Fruit fly (Drosophila melanogaster) whole organism, embryonic: ENCODE results near the gene dwg.

Experiments
- Adf1 ChIP-seq: fragments of 200-800 bp; sonication (Bioruptor generic); IDR thresholded peaks from 2 replicates; pipeline ENCODE4 v1.3.6; 2022; ENCODE audit warnings: missing biosample characterization, missing genetic modification characterization
- Bgb ChIP-seq: fragments of 200-800 bp; sonication (Bioruptor generic); IDR thresholded peaks from 2 replicates; pipeline ENCODE4 v1.3.6; 2022; ENCODE audit warnings: missing biosample characterization, missing genetic modification characterization; ENCODE audit not compliant: partially characterized antibody
- Blimp-1 ChIP-seq: fragments of 200-800 bp; sonication (Bioruptor generic); optimal IDR thresholded peaks from 3 replicates; lab custom pipeline; 2018; ENCODE audit warnings: missing biosample characterization, missing genetic modification characterization, mild to moderate bottlenecking, moderate library complexity, missing genetic modification reagents
- C15 ChIP-seq: fragments of 200-800 bp; sonication (Bioruptor generic); IDR thresholded peaks from 3 replicates; pipeline ENCODE4 v1.3.6; 2022; ENCODE audit warnings: missing biosample characterization, missing genetic modification characterization
- CG10565 ChIP-seq: fragments of 200-800 bp; sonication (Bioruptor generic); optimal IDR thresholded peaks from 3 replicates; lab custom pipeline; 2016; ENCODE audit warnings: missing biosample characterization, mild to moderate bottlenecking, missing genetic modification characterization
- CG1233 ChIP-seq: fragments of 200-800 bp; sonication (Bioruptor generic); optimal IDR thresholded peaks from 4 replicates; lab custom pipeline; 2018; ENCODE audit warnings: missing biosample characterization, mild to moderate bottlenecking, missing genetic modification characterization
- CG12391 ChIP-seq: fragments of 200-800 bp; sonication (Bioruptor generic); optimal IDR thresholded peaks from 3 replicates; lab custom pipeline; 2018; ENCODE audit warnings: missing biosample characterization, mild to moderate bottlenecking, missing genetic modification characterization, moderate library complexity
- CG12769 ChIP-seq: fragments of 200-800 bp; sonication (Bioruptor generic); optimal IDR thresholded peaks from 2 replicates; lab custom pipeline; 2019; ENCODE audit warnings: missing biosample characterization, mild to moderate bottlenecking, missing genetic modification characterization, moderate library complexity
- CG12942 ChIP-seq: fragments of 200-800 bp; sonication (Bioruptor generic); optimal IDR thresholded peaks from 3 replicates; lab custom pipeline; 2016; ENCODE audit warnings: missing biosample characterization, missing genetic modification characterization
- CG17359 ChIP-seq: fragments of 200-800 bp; sonication (Bioruptor generic); optimal IDR thresholded peaks from 3 replicates; lab custom pipeline; 2018; ENCODE audit warnings: missing biosample characterization, mild to moderate bottlenecking, missing genetic modification characterization, moderate library complexity
- CG17612 ChIP-seq: fragments of 200-800 bp; sonication (Bioruptor generic); IDR thresholded peaks from 2 replicates; pipeline ENCODE4 v1.3.6; 2022; ENCODE audit warnings: missing biosample characterization, missing genetic modification characterization
- CG17802 ChIP-seq: fragments of 200-800 bp; sonication (Bioruptor generic); optimal IDR thresholded peaks from 2 replicates; lab custom pipeline; 2018; ENCODE audit warnings: missing biosample characterization, mild to moderate bottlenecking, missing genetic modification characterization, moderate library complexity
- CG18011 ChIP-seq: fragments of 200-800 bp; sonication (Bioruptor generic); optimal IDR thresholded peaks from 2 replicates; lab custom pipeline; 2017; ENCODE audit warnings: missing biosample characterization, missing genetic modification characterization, mild to moderate bottlenecking, moderate library complexity, missing genotype
- CG18619 ChIP-seq: fragments of 200-800 bp; sonication (Bioruptor generic); optimal IDR thresholded peaks from 3 replicates; lab custom pipeline; 2017; ENCODE audit warnings: missing biosample characterization, mild to moderate bottlenecking, missing genetic modification characterization
- CG31365 ChIP-seq: fragments of 200-800 bp; sonication (Bioruptor generic); optimal IDR thresholded peaks from 2 replicates; lab custom pipeline; 2018; ENCODE audit warnings: missing biosample characterization, mild to moderate bottlenecking, missing genetic modification characterization
- CG31388 ChIP-seq: fragments of 200-800 bp; sonication (Bioruptor generic); optimal IDR thresholded peaks from 2 replicates; lab custom pipeline; 2016; ENCODE audit warnings: missing biosample characterization, missing genetic modification characterization
- CG3163 ChIP-seq: fragments of 200-800 bp; sonication (Bioruptor generic); optimal IDR thresholded peaks from 3 replicates; lab custom pipeline; 2016; ENCODE audit warnings: missing biosample characterization, missing genetic modification characterization
- CG32767 ChIP-seq: fragments of 200-800 bp; sonication (Bioruptor generic); IDR thresholded peaks from 2 replicates; pipeline ENCODE4 v1.3.6; 2022; ENCODE audit warnings: missing biosample characterization, missing genetic modification characterization
- CG33557 ChIP-seq: fragments of 200-800 bp; sonication (Bioruptor generic); optimal IDR thresholded peaks from 2 replicates; lab custom pipeline; 2019; ENCODE audit warnings: missing biosample characterization, mild to moderate bottlenecking, missing genetic modification characterization, moderate library complexity
- CG34376 ChIP-seq: fragments of 200-800 bp; sonication (Bioruptor generic); optimal IDR thresholded peaks from 2 replicates; lab custom pipeline; 2018; ENCODE audit warnings: missing biosample characterization, mild to moderate bottlenecking, missing genetic modification characterization
- CG6689 ChIP-seq: fragments of 200-800 bp; sonication (Bioruptor generic); IDR thresholded peaks from 2 replicates; pipeline ENCODE4 v1.3.6; 2022; ENCODE audit warnings: missing biosample characterization, missing genetic modification characterization
- CG7357 ChIP-seq: fragments of 200-800 bp; sonication (Bioruptor generic); IDR thresholded peaks from 3 replicates; pipeline ENCODE4 v1.3.6; 2022; ENCODE audit warnings: missing biosample characterization, missing genetic modification characterization
- CG7556 ChIP-seq: fragments of 200-800 bp; sonication (Bioruptor generic); optimal IDR thresholded peaks from 2 replicates; lab custom pipeline; 2017; ENCODE audit warnings: missing biosample characterization, mild to moderate bottlenecking, missing genetic modification characterization
- CG8765 ChIP-seq: fragments of 200-800 bp; sonication (Bioruptor generic); IDR thresholded peaks from 2 replicates; pipeline ENCODE4 v1.3.6; 2022; ENCODE audit warnings: missing biosample characterization, missing genetic modification characterization
- D19A ChIP-seq: fragments of 200-800 bp; optimal IDR thresholded peaks from 3 replicates; lab custom pipeline; 2019; ENCODE audit warnings: missing biosample characterization, mild to moderate bottlenecking, missing genetic modification characterization, moderate library complexity
- Ets97D ChIP-seq: fragments of 200-800 bp; sonication (Bioruptor generic); optimal IDR thresholded peaks from 3 replicates; lab custom pipeline; 2016; ENCODE audit warnings: missing biosample characterization, missing genetic modification characterization
- Hr3 ChIP-seq: fragments of 200-800 bp; sonication (Bioruptor generic); optimal IDR thresholded peaks from 3 replicates; lab custom pipeline; 2016; ENCODE audit warnings: missing biosample characterization, missing genetic modification characterization
- Hsf ChIP-seq: fragments of 200-800 bp; sonication (Bioruptor generic); optimal IDR thresholded peaks from 3 replicates; lab custom pipeline; 2016; ENCODE audit warnings: missing biosample characterization, missing genetic modification characterization
- Pdp1 ChIP-seq, 2 experiments: fragments of 200-800 bp; sonication (Bioruptor generic); optimal IDR thresholded peaks; 3 replicates each; lab custom pipeline; 2016; ENCODE audit warnings: missing biosample characterization in 2 of 2, missing genetic modification characterization in 2 of 2, mild to moderate bottlenecking in 1 of 2, moderate library complexity in 1 of 2
- Six4 ChIP-seq: fragments of 200-800 bp; sonication (Bioruptor generic); optimal IDR thresholded peaks from 2 replicates; lab custom pipeline; 2016; ENCODE audit warnings: missing biosample characterization, missing genetic modification characterization
- Sox102F ChIP-seq: fragments of 200-800 bp; sonication (Bioruptor generic); optimal IDR thresholded peaks from 2 replicates; lab custom pipeline; 2018; ENCODE audit warnings: missing biosample characterization, mild to moderate bottlenecking, missing genetic modification characterization, moderate library complexity
- Ssrp ChIP-seq: fragments of 200-800 bp; sonication (Bioruptor generic); optimal IDR thresholded peaks from 2 replicates; lab custom pipeline; 2018; ENCODE audit warnings: missing biosample characterization, mild to moderate bottlenecking, missing genetic modification characterization, moderate library complexity
- Trl ChIP-seq, 3 experiments: fragments of >200 bp in 2 of 3; fragments of 200-800 bp in 1 of 3; sonication (Bioruptor generic) in 1 of 3; optimal IDR thresholded peaks; 2 replicates in 1 of 3; 3 replicates in 2 of 3; lab custom pipeline; 2016 to 2017; ENCODE audit warnings: missing biosample characterization in 1 of 3, missing genetic modification characterization in 1 of 3
- ase ChIP-seq: fragments of 200-800 bp; sonication (Bioruptor generic); IDR thresholded peaks from 3 replicates; pipeline ENCODE4 v1.3.6; 2022; ENCODE audit warnings: missing biosample characterization, missing genetic modification characterization
- bab2 ChIP-seq: fragments of 200-800 bp; sonication (Bioruptor generic); optimal IDR thresholded peaks from 2 replicates; lab custom pipeline; 2016; ENCODE audit warnings: missing biosample characterization, missing genetic modification characterization
- bsh ChIP-seq, 2 experiments: fragments of 200-800 bp; sonication (Bioruptor generic); optimal IDR thresholded peaks; 2 replicates each; lab custom pipeline; 2017 to 2018; ENCODE audit warnings: mild to moderate bottlenecking in 2 of 2, missing biosample characterization in 2 of 2, missing genetic modification characterization in 2 of 2, moderate library complexity in 1 of 2
- crc ChIP-seq: fragments of 200-800 bp; sonication (Bioruptor generic); optimal IDR thresholded peaks from 2 replicates; lab custom pipeline; 2016; ENCODE audit warnings: missing biosample characterization, missing genetic modification characterization
- dysf ChIP-seq: fragments of 200-800 bp; sonication (Bioruptor generic); IDR thresholded peaks from 3 replicates; pipeline ENCODE4 v1.3.6; 2022; ENCODE audit warnings: missing biosample characterization, missing genetic modification characterization
- ewg ChIP-seq: fragments of 200-800 bp; sonication (Bioruptor generic); optimal IDR thresholded peaks from 3 replicates; lab custom pipeline; 2017; ENCODE audit warnings: mild to moderate bottlenecking, missing biosample characterization, missing genetic modification reagents, missing genetic modification characterization
- exex ChIP-seq: fragments of 200-800 bp; sonication (Bioruptor generic); optimal IDR thresholded peaks from 4 replicates; lab custom pipeline; 2018; ENCODE audit warnings: missing biosample characterization, mild to moderate bottlenecking, missing genetic modification characterization, moderate library complexity
- gcm ChIP-seq: fragments of 200-800 bp; sonication (Bioruptor generic); optimal IDR thresholded peaks from 2 replicates; lab custom pipeline; 2019; ENCODE audit warnings: missing biosample characterization, mild to moderate bottlenecking, missing genetic modification characterization, moderate library complexity
- hbn ChIP-seq: fragments of 200-800 bp; sonication (Bioruptor generic); IDR thresholded peaks from 2 replicates; pipeline ENCODE4 v1.3.6; 2022; ENCODE audit warnings: missing biosample characterization, missing genetic modification characterization; ENCODE audit not compliant: partially characterized antibody
- inv ChIP-seq: fragments of 200-800 bp; sonication (Bioruptor generic); IDR thresholded peaks from 2 replicates; pipeline ENCODE4 v1.3.6; 2022; ENCODE audit warnings: missing biosample characterization, missing genetic modification characterization; ENCODE audit not compliant: partially characterized antibody
- nom ChIP-seq: fragments of 200-800 bp; sonication (Bioruptor generic); optimal IDR thresholded peaks from 2 replicates; lab custom pipeline; 2017; ENCODE audit warnings: missing biosample characterization, missing genetic modification characterization, mild to moderate bottlenecking, moderate library complexity, missing genetic modification reagents
- oc ChIP-seq: fragments of 200-800 bp; sonication (Bioruptor generic); optimal IDR thresholded peaks from 2 replicates; lab custom pipeline; 2018; ENCODE audit warnings: missing biosample characterization, mild to moderate bottlenecking, missing genetic modification characterization, moderate library complexity
- peb ChIP-seq: fragments of 200-800 bp; sonication (Bioruptor generic); IDR thresholded peaks from 2 replicates; pipeline ENCODE4 v1.3.6; 2022; ENCODE audit warnings: missing biosample characterization, missing genetic modification characterization
- scrt ChIP-seq: fragments of 200-800 bp; sonication (Bioruptor generic); optimal IDR thresholded peaks from 2 replicates; lab custom pipeline; 2018; ENCODE audit warnings: missing biosample characterization, mild to moderate bottlenecking, missing genetic modification characterization, moderate library complexity
- sqz ChIP-seq: fragments of 200-800 bp; sonication (Bioruptor generic); optimal IDR thresholded peaks from 3 replicates; lab custom pipeline; 2018; ENCODE audit warnings: missing biosample characterization, mild to moderate bottlenecking, missing genetic modification characterization
- sug ChIP-seq: fragments of 200-800 bp; optimal IDR thresholded peaks from 2 replicates; lab custom pipeline; 2019; ENCODE audit warnings: missing biosample characterization, mild to moderate bottlenecking, missing genetic modification characterization, moderate library complexity
- wdn ChIP-seq: fragments of 200-800 bp; sonication (Bioruptor generic); IDR thresholded peaks from 2 replicates; pipeline ENCODE4 v1.3.6; 2022; ENCODE audit warnings: missing biosample characterization, missing genetic modification characterization
- z ChIP-seq: fragments of 200-800 bp; sonication (Bioruptor generic); IDR thresholded peaks from 3 replicates; pipeline ENCODE4 v1.3.6; 2022; ENCODE audit warnings: missing biosample characterization, missing genetic modification characterization
- zen ChIP-seq: fragments of 200-800 bp; sonication (Bioruptor generic); optimal IDR thresholded peaks from 3 replicates; lab custom pipeline; 2018; ENCODE audit warnings: missing biosample characterization, mild to moderate bottlenecking, missing genetic modification characterization, moderate library complexity

dwg gene

dm6 chrX:2742067-2742466 lies 14.6 kb downstream of the dwg start (continued):
- TF ChIP-seq CG31388 (no peak), Ssrp (tag; lab: Kevin White, UChicago) (no peak), peb (no peak), CG12769 (tag; lab: Kevin White, UChicago) (no peak), Bgb (GFP tag; lab: Robert Waterston, UW) (no peak), Adf1 (peak; percentile 53; the same call in 1 of the 2 replicates), Hsf (GFP tag; lab: Kevin White, UChicago) (no peak), CG32767 (no peak), dysf (no peak), CG34376 (peak; percentile 13), hbn (GFP tag; lab: Robert Waterston, UW) (no peak), inv (GFP tag; lab: Robert Waterston, UW) (no peak), CG12391 (no peak), zen (tag; lab: Kevin White, UChicago) (no peak), exex (tag; lab: Kevin White, UChicago) (peak; percentile 47), Pdp1 (GFP tag; optimal IDR thresholded peaks at IDR 0.05; lab: Kevin White, UChicago) (peak in 1 of 2 experiments; percentile 82), CG18011 (GFP tag; lab: Kevin White, UChicago) (no peak), sug (tag; lab: Kevin White, UChicago) (no peak), wdn (GFP tag; lab: Robert Waterston, UW) (no peak), CG10565 (GFP tag; lab: Kevin White, UChicago) (no peak), Trl (optimal IDR thresholded peaks at IDR 0.05; lab: Kevin White, UChicago) (peak in 1 of 2 experiments; percentile 35), Trl (GFP tag; optimal IDR thresholded peaks at IDR 0.05; lab: Kevin White, UChicago) (no peak), C15 (GFP tag; lab: Robert Waterston, UW) (no peak), Ets97D (GFP tag; lab: Kevin White, UChicago) (no peak), CG8765 (no peak), CG18619 (no peak), bsh (GFP tag; optimal IDR thresholded peaks at IDR 0.05; lab: Kevin White, UChicago) (peak in 1 of 2 experiments; percentile 48), CG17359 (tag; lab: Kevin White, UChicago) (peak; percentile 65), nom (GFP tag; lab: Kevin White, UChicago) (peak; percentile 78), CG17612 (GFP tag; lab: Robert Waterston, UW) (no peak), D19A (tag; lab: Kevin White, UChicago) (no peak), CG7357 (GFP tag; lab: Robert Waterston, UW) (no peak), sqz (GFP tag; lab: Kevin White, UChicago) (peak; percentile 81), crc (GFP tag; lab: Kevin White, UChicago) (no peak), CG33557 (GFP tag; lab: Kevin White, UChicago) (no peak), CG3163 (GFP tag; lab: Kevin White, UChicago) (peak; percentile 78), CG7556 (GFP tag; lab: Kevin White, UChicago) (no peak), z (GFP tag; lab: Robert Waterston, UW) (no peak), CG1233 (no peak), oc (no peak), CG6689 (GFP tag; lab: Robert Waterston, UW) (no peak)
- TF ChIP-seq, all 482 proteins: peak for 11

- TF ChIP-seq Sox102F (GFP tag; lab: Kevin White, UChicago) (peak; percentile 79), scrt (GFP tag; lab: Kevin White, UChicago) (peak; percentile 63), Six4 (GFP tag; lab: Kevin White, UChicago) (peak; percentile 56), gcm (GFP tag; lab: Kevin White, UChicago) (peak; percentile 6), ewg (GFP tag; lab: Kevin White, UChicago) (peak; percentile 22), CG31365 (tag; lab: Kevin White, UChicago) (no peak), CG17802 (no peak), ase (GFP tag; lab: Robert Waterston, UW) (peak; percentile 85; the same call in 2 of the 3 replicates), CG12942 (GFP tag; lab: Kevin White, UChicago) (peak; percentile 44), oc (no peak), Hr3 (GFP tag; lab: Kevin White, UChicago) (peak; percentile 72), Blimp-1 (GFP tag; lab: Kevin White, UChicago) (peak; percentile 53), bab2 (peak; percentile 78)
These were observed 15.5 kb downstream of the dwg start for dm6 chrX:2743020-2743419.
